Worm (Caenorhabditis elegans) whole organism, L4/young adult: Measurements from ENCODE around the gene R04B3.3.

Source experiments
- W03F9.2 ChIP-seq: fragments of 150-350 bp; optimal IDR thresholded peaks from 2 replicates; lab custom pipeline; 2014; ENCODE audit warnings: missing biosample characterization, missing genetic modification characterization
- dao-5 ChIP-seq: sonication (generic microtip); optimal IDR thresholded peaks from 2 replicates; lab custom pipeline; 2016; ENCODE audit warnings: missing genotype, missing genetic modification characterization, moderate library complexity, missing compliant biosample characterization
- him-1 ChIP-seq: sonication (generic microtip); optimal IDR thresholded peaks from 2 replicates; lab custom pipeline; 2016; ENCODE audit warnings: missing genotype, missing genetic modification reagents, missing genetic modification characterization, missing compliant biosample characterization

DNA sequence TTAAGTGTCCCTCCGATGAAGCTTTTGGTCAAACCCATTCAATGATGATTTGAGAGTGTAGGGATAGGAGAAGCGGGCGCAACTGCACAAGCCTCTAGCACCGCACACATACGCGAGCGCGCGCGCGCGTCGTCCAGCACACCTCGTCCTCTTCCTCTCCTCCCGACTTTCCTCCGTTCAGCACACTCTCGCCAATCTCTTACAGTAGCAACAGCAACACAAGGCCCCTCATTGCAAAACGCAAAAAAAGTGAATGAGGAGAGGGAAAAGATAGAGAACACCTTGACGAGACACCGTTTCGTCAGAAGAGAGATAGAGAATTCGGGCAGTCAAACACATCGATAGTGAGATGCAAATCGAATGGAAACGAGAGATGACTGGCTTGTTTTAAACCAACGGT lies 43.3 kb downstream of the R04B3.3 start:
- TF ChIP-seq him-1 (tag; lab: Kevin White, UChicago) (no peak), dao-5 (tag; lab: Kevin White, UChicago) (no peak), W03F9.2 (tag; lab: Kevin White, UChicago) (no peak)
